Worm (Caenorhabditis elegans) whole organism, L2 larva: ENCODE data around the gene fut-4.

ENCODE experiments used
- R02D3.7 ChIP-seq: fragments of 150-350 bp; optimal IDR thresholded peaks from 2 replicates; lab custom pipeline; 2014; ENCODE audit warnings: missing biosample characterization, missing genetic modification characterization
- ama-1 ChIP-seq: fragments of 150-350 bp; optimal IDR thresholded peaks from 2 replicates; lab custom pipeline; 2018; ENCODE audit warnings: inconsistent platforms
- lin-11 ChIP-seq: fragments of 150-350 bp; sonication (generic microtip); optimal IDR thresholded peaks from 2 replicates; lab custom pipeline; 2014; ENCODE audit warnings: missing biosample characterization, missing genetic modification characterization, inconsistent platforms, mixed read lengths
- mab-5 ChIP-seq: fragments of 150-350 bp; optimal IDR thresholded peaks from 2 replicates; lab custom pipeline; 2014; ENCODE audit warnings: missing biosample characterization, missing genetic modification characterization
- mdl-1 ChIP-seq, 2 experiments: fragments of 150-350 bp in 1 of 2; sonication (generic microtip) in 1 of 2; optimal IDR thresholded peaks; 2 replicates each; lab custom pipeline; 2017; ENCODE audit warnings: missing biosample characterization in 2 of 2, missing genetic modification characterization in 2 of 2
- nhr-11 ChIP-seq: fragments of 150-350 bp; optimal IDR thresholded peaks from 2 replicates; lab custom pipeline; 2014; ENCODE audit warnings: missing biosample characterization, missing genetic modification characterization
- nhr-237 ChIP-seq: fragments of 150-350 bp; optimal IDR thresholded peaks from 2 replicates; lab custom pipeline; 2014; ENCODE audit warnings: missing biosample characterization, missing genetic modification characterization
- sma-3 ChIP-seq: sonication (generic microtip); optimal IDR thresholded peaks from 2 replicates; lab custom pipeline; 2016; ENCODE audit warnings: missing genetic modification reagents, missing genetic modification characterization, missing compliant biosample characterization
- unc-62 ChIP-seq: fragments of 150-350 bp; optimal IDR thresholded peaks from 2 replicates; lab custom pipeline; 2014; ENCODE audit warnings: missing biosample characterization, missing genetic modification reagents, missing genetic modification characterization
- zag-1 ChIP-seq: fragments of 150-350 bp; optimal IDR thresholded peaks from 2 replicates; lab custom pipeline; 2014; ENCODE audit warnings: missing biosample characterization, missing genetic modification characterization
- ztf-11 ChIP-seq: sonication (generic microtip); optimal IDR thresholded peaks from 2 replicates; lab custom pipeline; 2017; ENCODE audit warnings: missing biosample characterization, missing genetic modification characterization

ce11 chrII:2862557-2863035, 40.3 kb upstream of the fut-4 start:
- TF ChIP-seq unc-62 (GFP tag; lab: Kevin White, UChicago): no peak
- TF ChIP-seq zag-1 (tag; lab: Kevin White, UChicago): no peak
- no peak for TF ChIP-seq ama-1 (lab: Kevin White, UChicago)
- TF ChIP-seq mab-5 (tag; lab: Kevin White, UChicago): no peak
- TF ChIP-seq nhr-237 (tag; lab: Kevin White, UChicago): no peak
- no peak for TF ChIP-seq R02D3.7 (tag; lab: Kevin White, UChicago)
- TF ChIP-seq nhr-11 (tag; lab: Kevin White, UChicago): no peak
- no peak for TF ChIP-seq mdl-1 (tag; optimal IDR thresholded peaks at IDR 0.05; lab: Kevin White, UChicago)
- TF ChIP-seq ztf-11 (tag; lab: Kevin White, UChicago): no peak
- no peak for TF ChIP-seq sma-3 (GFP tag; lab: Kevin White, UChicago)
- no peak for TF ChIP-seq lin-11 (tag; lab: Kevin White, UChicago)
